Worm (Caenorhabditis elegans) whole organism, early embryonic: ENCODE results near the gene nex-1.

Experiments
- ama-1 ChIP-seq: fragments of 150-350 bp; optimal IDR thresholded peaks from 2 replicates; lab custom pipeline; 2014
- flt-1 ChIP-seq: fragments of 200-800 bp; sonication (Bioruptor generic); IDR thresholded peaks from 2 replicates; pipeline ENCODE4 v1.3.6; 2022; ENCODE audit warnings: missing genetic modification characterization, missing compliant biosample characterization
- hmbx-1 ChIP-seq: sonication (generic microtip); optimal IDR thresholded peaks from 2 replicates; lab custom pipeline; 2016; ENCODE audit warnings: mild to moderate bottlenecking, missing genetic modification characterization, missing compliant biosample characterization
- tbx-11 ChIP-seq: fragments of 200-800 bp; sonication (Bioruptor generic); IDR thresholded peaks from 2 replicates; pipeline ENCODE4 v1.3.6; 2022; ENCODE audit warnings: missing genetic modification characterization, missing compliant biosample characterization
- tra-4 ChIP-seq: sonication (generic microtip); optimal IDR thresholded peaks from 2 replicates; lab custom pipeline; 2017; ENCODE audit warnings: missing genetic modification characterization, missing compliant biosample characterization

- no peak for TF ChIP-seq hmbx-1
- TF ChIP-seq flt-1 (GFP tag; lab: Robert Waterston, UW): no peak
- TF ChIP-seq tbx-11 (GFP tag; lab: Robert Waterston, UW): no peak
- no peak for TF ChIP-seq ama-1 (lab: Kevin White, UChicago)
- no peak for TF ChIP-seq tra-4 (tag; lab: Kevin White, UChicago)
These were observed 3.6 kb upstream of the nex-1 start for ce11 chrIII:5221820-5222219.
